Fruit fly (Drosophila melanogaster) Kc167 (cell line): Measurements from ENCODE around the gene CG8460.

Experiments used
- Myc ChIP-seq: fragments of >200 bp; optimal IDR thresholded peaks from 2 replicates; lab custom pipeline; 2017; ENCODE audit warnings: missing external identifiers
- Sin3A ChIP-seq: fragments of >200 bp; optimal IDR thresholded peaks from 2 replicates; lab custom pipeline; 2018; ENCODE audit warnings: missing external identifiers
- h ChIP-seq: fragments of >200 bp; optimal IDR thresholded peaks from 3 replicates; lab custom pipeline; 2018; ENCODE audit warnings: missing external identifiers
- insv ChIP-seq: fragments of >200 bp; optimal IDR thresholded peaks from 3 replicates; lab custom pipeline; 2018; ENCODE audit warnings: missing external identifiers
- psq ChIP-seq: fragments of >200 bp; optimal IDR thresholded peaks from 2 replicates; lab custom pipeline; 2017; ENCODE audit warnings: missing external identifiers
- ttk ChIP-seq: sonication (Bioruptor generic); optimal IDR thresholded peaks from 2 replicates; lab custom pipeline; 2017; ENCODE audit warnings: missing external identifiers

CG8460 gene

dm6 chr2L:8233571-8233970 lies 36.6 kb downstream of the CG8460 start:
- no peak for TF ChIP-seq h (lab: Kevin White, UChicago)
- no peak for TF ChIP-seq Myc (lab: Kevin White, UChicago)
- no peak for TF ChIP-seq insv (lab: Kevin White, UChicago)
- TF ChIP-seq psq (lab: Kevin White, UChicago): no peak
- TF ChIP-seq Sin3A (lab: Kevin White, UChicago): no peak
- no peak for TF ChIP-seq ttk (lab: Kevin White, UChicago)

dm6 chr2L:8239032-8239650 lies 42.1 kb downstream of the CG8460 start:
- TF ChIP-seq psq (lab: Kevin White, UChicago) (no peak), ttk (lab: Kevin White, UChicago) (no peak), Sin3A (lab: Kevin White, UChicago) (no peak), insv (lab: Kevin White, UChicago) (no peak), h (lab: Kevin White, UChicago) (no peak), Myc (lab: Kevin White, UChicago) (no peak)

dm6 chr2L:8239712-8240245 lies 42.8 kb downstream of the CG8460 start, which contains the start of gene Pvr:
Gene Pvr, minus strand, starts transcription at chr2L:8239878.
- TF ChIP-seq Myc (lab: Kevin White, UChicago) (no peak), psq (lab: Kevin White, UChicago) (no peak), Sin3A (lab: Kevin White, UChicago) (no peak), insv (lab: Kevin White, UChicago) (no peak), h (lab: Kevin White, UChicago) (no peak), ttk (lab: Kevin White, UChicago) (no peak)

dm6 chr2L:8241700-8242099 lies 44.7 kb downstream of the CG8460 start, which contains the start of gene Spn28F:
Gene Spn28F, minus strand, starts transcription at chr2L:8241800.
- TF ChIP-seq Myc (lab: Kevin White, UChicago) (no peak), psq (lab: Kevin White, UChicago) (no peak), Sin3A (lab: Kevin White, UChicago) (no peak), h (lab: Kevin White, UChicago) (no peak), insv (lab: Kevin White, UChicago) (no peak), ttk (lab: Kevin White, UChicago) (no peak)

dm6 chr2L:8242186-8242585 lies 45.2 kb downstream of the CG8460 start, which contains the start of gene CG14277:
Gene CG14277, plus strand, starts transcription at chr2L:8242486.
- TF ChIP-seq ttk (lab: Kevin White, UChicago): no peak
- TF ChIP-seq Myc (lab: Kevin White, UChicago): no peak
- no peak for TF ChIP-seq psq (lab: Kevin White, UChicago)

- no peak for TF ChIP-seq Myc (lab: Kevin White, UChicago)
- TF ChIP-seq ttk (lab: Kevin White, UChicago): no peak
- TF ChIP-seq Sin3A (lab: Kevin White, UChicago): no peak
- TF ChIP-seq h (lab: Kevin White, UChicago): no peak
- TF ChIP-seq psq (lab: Kevin White, UChicago): no peak
- TF ChIP-seq insv (lab: Kevin White, UChicago): no peak
Observed at dm6 chr2L:8243903-8244302, 46.9 kb downstream of the CG8460 start, which contains the start of gene CG43057. Gene CG43057, minus strand, starts transcription at chr2L:8244003.
